Worm (Caenorhabditis elegans) whole organism, L2 larva: Measurements from ENCODE around the gene fbxa-79.

ENCODE experiments used
- aly-2 ChIP-seq: fragments of 150-350 bp; optimal IDR thresholded peaks from 2 replicates; lab custom pipeline; 2014; ENCODE audit warnings: missing biosample characterization, missing genetic modification characterization
- fos-1 ChIP-seq: fragments of 150-350 bp; optimal IDR thresholded peaks from 2 replicates; lab custom pipeline; 2014; ENCODE audit warnings: missing biosample characterization, missing genetic modification characterization
- lin-11 ChIP-seq: fragments of 150-350 bp; sonication (generic microtip); optimal IDR thresholded peaks from 2 replicates; lab custom pipeline; 2014; ENCODE audit warnings: missing biosample characterization, missing genetic modification characterization, inconsistent platforms, mixed read lengths
- lin-13 ChIP-seq: fragments of 150-350 bp; optimal IDR thresholded peaks from 2 replicates; lab custom pipeline; 2014; ENCODE audit warnings: missing biosample characterization, missing genetic modification reagents, missing genetic modification characterization
- lsy-2 ChIP-seq, 2 experiments: fragments of 150-350 bp in 1 of 2; sonication (generic microtip) in 1 of 2; optimal IDR thresholded peaks; 2 replicates each; lab custom pipeline; 2014 to 2017; ENCODE audit warnings: missing biosample characterization in 2 of 2, missing genetic modification characterization in 2 of 2
- nhr-237 ChIP-seq: fragments of 150-350 bp; optimal IDR thresholded peaks from 2 replicates; lab custom pipeline; 2014; ENCODE audit warnings: missing biosample characterization, missing genetic modification characterization
- unc-39 ChIP-seq: fragments of 150-350 bp; optimal IDR thresholded peaks from 2 replicates; lab custom pipeline; 2014; ENCODE audit warnings: missing biosample characterization, missing genetic modification characterization
- unc-62 ChIP-seq: fragments of 150-350 bp; optimal IDR thresholded peaks from 2 replicates; lab custom pipeline; 2014; ENCODE audit warnings: missing biosample characterization, missing genetic modification reagents, missing genetic modification characterization
- ztf-4 ChIP-seq: fragments of 150-350 bp; optimal IDR thresholded peaks from 2 replicates; lab custom pipeline; 2014; ENCODE audit warnings: missing biosample characterization, missing genetic modification characterization

- TF ChIP-seq lin-11 (tag; lab: Kevin White, UChicago) (no peak), aly-2 (no peak), lsy-2 (tag; optimal IDR thresholded peaks at IDR 0.05; lab: Kevin White, UChicago) (no peak), unc-62 (GFP tag; lab: Kevin White, UChicago) (no peak), fos-1 (tag; lab: Kevin White, UChicago) (peak; percentile 89), ztf-4 (no peak), nhr-237 (tag; lab: Kevin White, UChicago) (no peak), unc-39 (no peak), lin-13 (no peak)
These were observed 15.5 kb upstream of the fbxa-79 start for ce11 chrIII:1323555-1323954.
